Worm (Caenorhabditis elegans): ENCODE results near the gene C29E4.12.

- TF ChIP-seq lin-54 (GFP tag; optimal IDR thresholded peaks at IDR 0.05) (no peak), ZK185.1 (tag; optimal IDR thresholded peaks at IDR 0.05; ENCODE audit: poor library complexity, severe bottlenecking) (no peak), F57A8.1 (GFP tag; optimal IDR thresholded peaks at IDR 0.05) (no peak), ama-1 (optimal IDR thresholded peaks at IDR 0.05) (no peak), ama-1 (GFP tag; optimal IDR thresholded peaks at IDR 0.05) (no peak), D2030.7 (GFP tag; IDR thresholded peaks at IDR 0.05) (no peak), T07F8.4 (tag; optimal IDR thresholded peaks at IDR 0.05) (no peak), nfyb-1 (GFP tag; IDR thresholded peaks at IDR 0.05) (no peak), dpl-1 (GFP tag; optimal IDR thresholded peaks at IDR 0.05) (no peak), pbrm-1 (GFP tag; IDR thresholded peaks at IDR 0.05) (no peak), snpc-1.3 (tag; optimal IDR thresholded peaks at IDR 0.05; ENCODE audit: insufficient read depth) (no peak), F49E8.2 (tag; optimal IDR thresholded peaks at IDR 0.05; ENCODE audit: insufficient read depth) (no peak), lsy-27 (tag; optimal IDR thresholded peaks at IDR 0.05; ENCODE audit: borderline replicate concordance, insufficient read depth) (no peak), lir-1 (GFP tag; conservative IDR thresholded peaks at IDR 0.05) (no peak)
Measured at ce11 chrIII:7979659-7980058, 38.7 kb downstream of the C29E4.12 start, which contains the start of gene clp-1.

All from whole organism, young adult.